Fruit fly (Drosophila melanogaster): ENCODE measurements around the gene robl37BC.

The robl37BC gene

dm6 chr2L:18966214-18966556 lies 44.5 kb upstream of the robl37BC start (continued):
- TF ChIP-seq sd (tag; optimal IDR thresholded peaks at IDR 0.05) (peak; percentile 44), eve (GFP tag; optimal IDR thresholded peaks at IDR 0.05) (no peak), sqz (GFP tag; optimal IDR thresholded peaks at IDR 0.05) (peak; percentile 8), CG32767 (GFP tag; IDR thresholded peaks at IDR 0.05) (peak; percentile 87), hth (optimal IDR thresholded peaks at IDR 0.05) (no peak), yki (optimal IDR thresholded peaks at IDR 0.05) (no peak), tin (GFP tag; optimal IDR thresholded peaks at IDR 0.05) (peak; percentile 62), MBD-R2 (GFP tag; IDR thresholded peaks at IDR 0.05) (peak; percentile 83), CG17328 (GFP tag; IDR thresholded peaks at IDR 0.05) (peak; percentile 85), CG4360 (GFP tag; IDR thresholded peaks at IDR 0.05) (0 out of 2 replicates have a peak, but pooled peaks have one; percentile 51), CG32772 (GFP tag; IDR thresholded peaks at IDR 0.05) (peak; percentile 87), chm (GFP tag; IDR thresholded peaks at IDR 0.05) (peak; percentile 68; the same call in 1 of the 2 replicates), Pdp1 (GFP tag; optimal IDR thresholded peaks at IDR 0.05) (peak; percentile 21 to 61), E2f2 (GFP tag; IDR thresholded peaks at IDR 0.05) (peak; percentile 58), sens (GFP tag) (peak; percentile 85), CG31224 (GFP tag; IDR thresholded peaks at IDR 0.05) (peak; percentile 92), CG3838 (GFP tag; optimal IDR thresholded peaks at IDR 0.05) (peak; percentile 49), gcm (GFP tag; optimal IDR thresholded peaks at IDR 0.05) (peak; percentile 26), CG17912 (GFP tag; optimal IDR thresholded peaks at IDR 0.05) (no peak), CG2712 (tag; optimal IDR thresholded peaks at IDR 0.05) (peak; percentile 80), tll (GFP tag; optimal IDR thresholded peaks at IDR 0.05) (no peak), otp (GFP tag; IDR thresholded peaks at IDR 0.05) (peak; percentile 88), Tbp (GFP tag; optimal IDR thresholded peaks at IDR 0.05) (no peak), eyg (GFP tag; optimal IDR thresholded peaks at IDR 0.05) (peak; percentile 18), emc (GFP tag; optimal IDR thresholded peaks at IDR 0.05) (no peak), CG4820 (GFP tag; optimal IDR thresholded peaks at IDR 0.05) (peak; percentile 34), Meics (GFP tag; optimal IDR thresholded peaks at IDR 0.05) (peak; percentile 89), CG6175 (GFP tag; IDR thresholded peaks at IDR 0.05) (peak; percentile 88), stwl (tag; optimal IDR thresholded peaks at IDR 0.05) (peak; percentile 6), CG17359 (tag; optimal IDR thresholded peaks at IDR 0.05) (peak; percentile 78), Jarid2 (GFP tag; optimal IDR thresholded peaks at IDR 0.05) (peak; percentile 32), CG11247 (GFP tag; IDR thresholded peaks at IDR 0.05) (peak; percentile 92), CG13775 (GFP tag; optimal IDR thresholded peaks at IDR 0.05) (peak; percentile 55), Doc2 (GFP tag; IDR thresholded peaks at IDR 0.05) (peak; percentile 69; the same call in 1 of the 2 replicates), CG7987 (GFP tag; optimal IDR thresholded peaks at IDR 0.05) (peak; percentile 62), CG8944 (GFP tag; optimal IDR thresholded peaks at IDR 0.05) (no peak), btn (GFP tag; optimal IDR thresholded peaks at IDR 0.05) (no peak), Lpt (GFP tag; optimal IDR thresholded peaks at IDR 0.05) (no peak), Hand (GFP tag; optimal IDR thresholded peaks at IDR 0.05) (peak; percentile 63), Doc3 (GFP tag; IDR thresholded peaks at IDR 0.05; ENCODE audit: partially characterized antibody) (no peak), Rfx (GFP tag; IDR thresholded peaks at IDR 0.05) (peak; percentile 98), peb (GFP tag; IDR thresholded peaks at IDR 0.05) (peak; percentile 56; the same call in 1 of the 2 replicates), CG5953 (GFP tag; IDR thresholded peaks at IDR 0.05) (peak; percentile 24; the same call in 1 of the 2 replicates), da (GFP tag; optimal IDR thresholded peaks at IDR 0.05) (no peak), az2 (GFP tag; optimal IDR thresholded peaks at IDR 0.05) (peak; percentile 39), gro (GFP tag; optimal IDR thresholded peaks at IDR 0.05) (peak; percentile 61), pum (GFP tag; optimal IDR thresholded peaks at IDR 0.05) (peak; percentile 20), gsb-n (tag; optimal IDR thresholded peaks at IDR 0.05) (peak; percentile 19), CG10462 (GFP tag; optimal IDR thresholded peaks at IDR 0.05) (peak; percentile 0), CG11093 (GFP tag; IDR thresholded peaks at IDR 0.05) (peak; percentile 69; the same call in 2 of the 3 replicates), slou (GFP tag; optimal IDR thresholded peaks at IDR 0.05) (peak; percentile 63), CG10147 (GFP tag; optimal IDR thresholded peaks at IDR 0.05) (peak; percentile 75), slp2 (GFP tag; optimal IDR thresholded peaks at IDR 0.05) (peak; percentile 44)

Data from whole organism, embryonic.